Fruit fly (Drosophila melanogaster) whole organism, embryonic: ENCODE data around the gene CG13601.

ENCODE experiments used
- Antp ChIP-seq: fragments of 200-800 bp; sonication (Bioruptor generic); optimal IDR thresholded peaks from 3 replicates; lab custom pipeline; 2016; ENCODE audit warnings: missing biosample characterization, missing genetic modification characterization
- CG10654 ChIP-seq: fragments of 200-800 bp; sonication (Bioruptor generic); optimal IDR thresholded peaks from 2 replicates; lab custom pipeline; 2016; ENCODE audit warnings: missing biosample characterization, missing genetic modification characterization
- CG16815 ChIP-seq: fragments of 200-800 bp; sonication (Bioruptor generic); optimal IDR thresholded peaks from 3 replicates; lab custom pipeline; 2017; ENCODE audit warnings: missing biosample characterization, mild to moderate bottlenecking, missing genetic modification characterization
- CG2712 ChIP-seq: fragments of 200-800 bp; optimal IDR thresholded peaks from 3 replicates; lab custom pipeline; 2019; ENCODE audit warnings: missing biosample characterization, mild to moderate bottlenecking, missing genetic modification characterization, moderate library complexity
- CG30020 ChIP-seq: fragments of 200-800 bp; optimal IDR thresholded peaks from 2 replicates; lab custom pipeline; 2019; ENCODE audit warnings: missing biosample characterization, mild to moderate bottlenecking, missing genetic modification characterization, moderate library complexity
- CG30431 ChIP-seq: fragments of 200-800 bp; sonication (Bioruptor generic); optimal IDR thresholded peaks from 2 replicates; lab custom pipeline; 2017; ENCODE audit warnings: missing biosample characterization, missing genetic modification characterization
- CG8478 ChIP-seq: fragments of >200 bp; optimal IDR thresholded peaks from 2 replicates; lab custom pipeline; 2018
- Ssrp ChIP-seq: fragments of 200-800 bp; sonication (Bioruptor generic); optimal IDR thresholded peaks from 2 replicates; lab custom pipeline; 2018; ENCODE audit warnings: missing biosample characterization, mild to moderate bottlenecking, missing genetic modification characterization, moderate library complexity
- psq ChIP-seq: fragments of 200-800 bp; sonication (Bioruptor generic); optimal IDR thresholded peaks from 2 replicates; lab custom pipeline; 2017; ENCODE audit warnings: missing biosample characterization, missing genetic modification characterization
- salm ChIP-seq: fragments of 200-800 bp; sonication (Bioruptor generic); optimal IDR thresholded peaks from 2 replicates; lab custom pipeline; 2018; ENCODE audit warnings: missing biosample characterization, mild to moderate bottlenecking, missing genetic modification characterization

dm6 chr3R:23880280-23880679 lies 47.2 kb downstream of the CG13601 start:
- no peak for TF ChIP-seq CG30020 (tag; lab: Kevin White, UChicago)
- TF ChIP-seq CG16815 (GFP tag; lab: Kevin White, UChicago), result no peak
- no peak for TF ChIP-seq psq (GFP tag; lab: Kevin White, UChicago)
- no peak for TF ChIP-seq CG8478 (lab: Kevin White, UChicago)
- TF ChIP-seq Antp (GFP tag; lab: Kevin White, UChicago), result no peak
- no peak for TF ChIP-seq salm (tag; lab: Kevin White, UChicago)
- no peak for TF ChIP-seq CG30431 (GFP tag; lab: Kevin White, UChicago)
- no peak for TF ChIP-seq CG10654 (GFP tag; lab: Kevin White, UChicago)
- TF ChIP-seq CG2712, result no peak
- TF ChIP-seq Ssrp (tag; lab: Kevin White, UChicago), result no peak
